Worm (Caenorhabditis elegans): ENCODE results near the gene T12G3.6.

- TF ChIP-seq ztf-3 (GFP tag; optimal IDR thresholded peaks at IDR 0.05) (no peak), bed-1 (GFP tag; IDR thresholded peaks at IDR 0.05) (no peak), nhr-179 (tag; optimal IDR thresholded peaks at IDR 0.05) (no peak), ama-1 (optimal IDR thresholded peaks at IDR 0.05) (no peak), ama-1 (GFP tag; optimal IDR thresholded peaks at IDR 0.05) (no peak), unc-62 (GFP tag; optimal IDR thresholded peaks at IDR 0.05) (no peak), dpl-1 (GFP tag; optimal IDR thresholded peaks at IDR 0.05) (no peak), nhr-27 (tag; optimal IDR thresholded peaks at IDR 0.05) (no peak), cebp-1 (GFP tag; IDR thresholded peaks at IDR 0.05) (no peak), cebp-1 (tag; optimal IDR thresholded peaks at IDR 0.05) (peak; percentile 43), lir-1 (GFP tag; conservative IDR thresholded peaks at IDR 0.05) (no peak), ceh-100 (GFP tag; IDR thresholded peaks at IDR 0.05) (no peak), ztf-28 (GFP tag; IDR thresholded peaks at IDR 0.05) (no peak), tlf-1 (GFP tag; optimal IDR thresholded peaks at IDR 0.05) (no peak), F55B11.4 (tag; optimal IDR thresholded peaks at IDR 0.05; ENCODE audit: borderline replicate concordance, insufficient read depth) (no peak)
Measured at ce11 chrIV:12046524-12047203, 15.6 kb upstream of the T12G3.6 start, which contains the start of gene T12G3.2.
